Worm (Caenorhabditis elegans) whole organism, L3 larva: ENCODE results near the gene dhs-23.

Experiments used
- R02D3.7 ChIP-seq: fragments of 150-350 bp; optimal IDR thresholded peaks from 2 replicates; lab custom pipeline; 2014; ENCODE audit warnings: missing biosample characterization, missing genetic modification characterization
- ama-1 ChIP-seq: fragments of 150-350 bp; optimal IDR thresholded peaks from 2 replicates; lab custom pipeline; 2018
- ceh-28 ChIP-seq: fragments of 150-350 bp; optimal IDR thresholded peaks from 2 replicates; lab custom pipeline; 2014; ENCODE audit warnings: missing biosample characterization, missing genetic modification reagents, missing genetic modification characterization
- ceh-9 ChIP-seq: sonication (generic microtip); optimal IDR thresholded peaks from 2 replicates; lab custom pipeline; 2018; ENCODE audit warnings: missing biosample characterization, missing genetic modification characterization
- elt-2 ChIP-seq: sonication (generic microtip); optimal IDR thresholded peaks from 2 replicates; lab custom pipeline; 2016; ENCODE audit warnings: missing genetic modification reagents, mild to moderate bottlenecking, missing genetic modification characterization, missing compliant biosample characterization
- lin-15B ChIP-seq: fragments of 150-350 bp; optimal IDR thresholded peaks from 2 replicates; lab custom pipeline; 2014; ENCODE audit warnings: missing biosample characterization, missing genetic modification characterization
- nhr-25 ChIP-seq: sonication (generic microtip); optimal IDR thresholded peaks from 2 replicates; lab custom pipeline; 2017; ENCODE audit warnings: missing biosample characterization, missing genetic modification characterization
- nhr-76 ChIP-seq: fragments of 150-350 bp; sonication (generic microtip); optimal IDR thresholded peaks from 5 replicates; lab custom pipeline; 2014; ENCODE audit warnings: missing biosample characterization, missing genetic modification characterization
- pha-4 ChIP-seq: fragments of 150-350 bp; optimal IDR thresholded peaks from 2 replicates; lab custom pipeline; 2014; ENCODE audit warnings: missing biosample characterization, missing genetic modification reagents, missing genetic modification characterization
- snpc-4 ChIP-seq: fragments of 150-350 bp; optimal IDR thresholded peaks from 2 replicates; lab custom pipeline; 2014; ENCODE audit warnings: missing biosample characterization, missing genetic modification characterization
- zag-1 ChIP-seq: fragments of 150-350 bp; optimal IDR thresholded peaks from 2 replicates; lab custom pipeline; 2014; ENCODE audit warnings: missing biosample characterization, missing genetic modification characterization

- TF ChIP-seq ama-1 (lab: Kevin White, UChicago) (no peak), ceh-28 (tag; lab: Kevin White, UChicago) (no peak), snpc-4 (tag; lab: Kevin White, UChicago) (no peak), nhr-25 (tag; lab: Kevin White, UChicago) (no peak), elt-2 (tag; lab: Kevin White, UChicago) (no peak), nhr-76 (tag; lab: Kevin White, UChicago) (no peak), zag-1 (no peak), ceh-9 (tag; lab: Kevin White, UChicago) (no peak), R02D3.7 (tag; lab: Kevin White, UChicago) (no peak), lin-15B (tag; lab: Kevin White, UChicago) (no peak), pha-4 (tag; lab: Kevin White, UChicago) (no peak)
Observed at ce11 chrV:15376223-15376622, 4.8 kb upstream of the dhs-23 start, which contains the start of gene srh-52.
